2 fruit fly cellular contexts compared by ENCODE assay signal in the genomic region with DNA sequence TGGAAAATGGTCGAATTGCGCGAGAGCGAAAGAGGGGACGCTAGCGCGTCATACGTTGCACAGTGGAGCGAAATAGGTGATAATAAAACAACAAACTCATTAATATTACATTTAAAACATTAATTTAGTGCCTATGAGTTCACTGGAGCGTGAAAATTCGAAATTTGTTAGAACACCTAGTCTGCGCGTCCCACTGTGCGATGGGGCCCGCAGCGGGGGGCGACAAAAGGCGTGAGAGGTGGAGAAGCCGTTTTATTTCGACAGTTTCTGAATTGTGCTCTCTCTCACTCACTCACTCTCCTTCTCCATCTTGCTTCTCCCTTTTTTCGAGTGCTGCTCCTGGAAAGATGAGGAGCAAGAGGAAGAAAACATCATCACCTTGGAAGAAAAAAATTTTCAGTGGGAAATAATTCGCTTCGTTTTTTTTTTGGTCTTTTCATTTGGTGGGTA.
A peak's percentile ranks its signal among the peaks of the same experiment; 100 is the strongest.
TF ChIP-seq lines count a peak whose summit lies in the region.

No protein-coding gene starts in this region.

TF ChIP-seq in whole organism, embryonic, 481 proteins besides CTCF, POLR2A, EP300 and RAD21 (continued from another document and continues in another):
- peak; percentile 85 for TF ChIP-seq CoRest (tag; optimal IDR thresholded peaks at IDR 0.05; lab: Kevin White, UChicago)
- peak; percentile 97 for TF ChIP-seq sob (GFP tag; IDR thresholded peaks at IDR 0.05; lab: Robert Waterston, UW)
- peak; percentile 51 for TF ChIP-seq CG3065 (GFP tag; optimal IDR thresholded peaks at IDR 0.05; lab: Kevin White, UChicago)
- TF ChIP-seq CG1603 (tag; optimal IDR thresholded peaks at IDR 0.05; lab: Kevin White, UChicago) = peak; percentile 96
- TF ChIP-seq maf-S (GFP tag; optimal IDR thresholded peaks at IDR 0.05; lab: Kevin White, UChicago) = peak; percentile 93
- TF ChIP-seq CG17568 (GFP tag; optimal IDR thresholded peaks at IDR 0.05; lab: Kevin White, UChicago) = peak; percentile 87
- TF ChIP-seq Six4 (GFP tag; optimal IDR thresholded peaks at IDR 0.05; lab: Kevin White, UChicago) = peak; percentile 90
- TF ChIP-seq Hmx (GFP tag; optimal IDR thresholded peaks at IDR 0.05; lab: Kevin White, UChicago) = peak; percentile 54
- TF ChIP-seq ci (GFP tag; IDR thresholded peaks at IDR 0.05; lab: Robert Waterston, UW) = peak; percentile 98
- peak; percentile 83 for TF ChIP-seq lbe (GFP tag; optimal IDR thresholded peaks at IDR 0.05; lab: Kevin White, UChicago)
- peak; percentile 93 for TF ChIP-seq C15 (GFP tag; IDR thresholded peaks at IDR 0.05; lab: Robert Waterston, UW)
- peak; percentile 91 for TF ChIP-seq CG6683 (GFP tag; optimal IDR thresholded peaks at IDR 0.05; lab: Kevin White, UChicago)
- TF ChIP-seq Doc3 (GFP tag; IDR thresholded peaks at IDR 0.05; lab: Robert Waterston, UW; ENCODE audit: partially characterized antibody) = no peak
- peak; percentile 77 for TF ChIP-seq CG8290 (GFP tag; optimal IDR thresholded peaks at IDR 0.05; lab: Kevin White, UChicago)
- peak; percentile 65 to 98 for TF ChIP-seq CG8290 (tag; optimal IDR thresholded peaks at IDR 0.05; lab: Kevin White, UChicago)
- peak; percentile 64 for TF ChIP-seq CG7271 (tag; optimal IDR thresholded peaks at IDR 0.05; lab: Kevin White, UChicago)
- peak; percentile 90 for TF ChIP-seq slp2 (GFP tag; optimal IDR thresholded peaks at IDR 0.05; lab: Kevin White, UChicago)
- TF ChIP-seq CG12071 (GFP tag; optimal IDR thresholded peaks at IDR 0.05; lab: Kevin White, UChicago) = peak; percentile 95
- peak; percentile 91 for TF ChIP-seq nmo (GFP tag; optimal IDR thresholded peaks at IDR 0.05; lab: Kevin White, UChicago)
- TF ChIP-seq CG9437 (GFP tag; optimal IDR thresholded peaks at IDR 0.05; lab: Kevin White, UChicago) = peak; percentile 81
- peak in 1 of 2 experiments; percentile 88 for TF ChIP-seq Eip74EF (GFP tag; optimal IDR thresholded peaks at IDR 0.05; lab: Kevin White, UChicago)
- TF ChIP-seq Sox102F (GFP tag; optimal IDR thresholded peaks at IDR 0.05; lab: Kevin White, UChicago) = peak; percentile 89
- peak; percentile 89 for TF ChIP-seq trh (GFP tag; optimal IDR thresholded peaks at IDR 0.05; lab: Kevin White, UChicago)
- peak; percentile 98 for TF ChIP-seq ken (GFP tag; IDR thresholded peaks at IDR 0.05; lab: Robert Waterston, UW)
- peak; percentile 93 for TF ChIP-seq BtbVII (GFP tag; optimal IDR thresholded peaks at IDR 0.05; lab: Kevin White, UChicago)
- TF ChIP-seq HmgZ (tag; optimal IDR thresholded peaks at IDR 0.05; lab: Kevin White, UChicago) = peak; percentile 92
- TF ChIP-seq crol (GFP tag; IDR thresholded peaks at IDR 0.05; lab: Robert Waterston, UW) = peak; percentile 97
- TF ChIP-seq Ravus (GFP tag; IDR thresholded peaks at IDR 0.05; lab: Robert Waterston, UW) = peak; percentile 89
- peak; percentile 74 for TF ChIP-seq CG12299 (tag; optimal IDR thresholded peaks at IDR 0.05; lab: Kevin White, UChicago)
- peak; percentile 96 for TF ChIP-seq CG4282 (GFP tag; optimal IDR thresholded peaks at IDR 0.05; lab: Kevin White, UChicago)
- no peak for TF ChIP-seq sna (GFP tag; IDR thresholded peaks at IDR 0.05; lab: Robert Waterston, UW; ENCODE audit: partially characterized antibody)
- no peak for TF ChIP-seq Hr39 (optimal IDR thresholded peaks at IDR 0.05; lab: Kevin White, UChicago)
- TF ChIP-seq lmd (GFP tag; IDR thresholded peaks at IDR 0.05; lab: Robert Waterston, UW) = peak; percentile 97
- TF ChIP-seq CG34224 (GFP tag; IDR thresholded peaks at IDR 0.05; lab: Robert Waterston, UW; ENCODE audit: partially characterized antibody) = peak; percentile 50; the same call in 2 of the 3 replicates
- TF ChIP-seq CHES-1-like (GFP tag; optimal IDR thresholded peaks at IDR 0.05; lab: Kevin White, UChicago) = peak; percentile 94
- peak; percentile 98 for TF ChIP-seq CG32532 (GFP tag; IDR thresholded peaks at IDR 0.05; lab: Robert Waterston, UW)
- peak; percentile 90 for TF ChIP-seq CG6765 (GFP tag; optimal IDR thresholded peaks at IDR 0.05; lab: Kevin White, UChicago)
- TF ChIP-seq tio (GFP tag; optimal IDR thresholded peaks at IDR 0.05; lab: Kevin White, UChicago) = peak; percentile 84
- TF ChIP-seq kah (GFP tag; optimal IDR thresholded peaks at IDR 0.05; lab: Kevin White, UChicago) = peak; percentile 76
- peak; percentile 28 for TF ChIP-seq CG7745 (tag; optimal IDR thresholded peaks at IDR 0.05; lab: Kevin White, UChicago)
- TF ChIP-seq tgo (GFP tag; IDR thresholded peaks at IDR 0.05; lab: Robert Waterston, UW) = peak; percentile 97
- peak; percentile 86 for TF ChIP-seq dm (GFP tag; optimal IDR thresholded peaks at IDR 0.05; lab: Kevin White, UChicago)
- TF ChIP-seq Rx (GFP tag; IDR thresholded peaks at IDR 0.05; lab: Robert Waterston, UW) = peak; percentile 98
- peak; percentile 94 for TF ChIP-seq HLH54F (GFP tag; optimal IDR thresholded peaks at IDR 0.05; lab: Kevin White, UChicago)
- TF ChIP-seq caup (GFP tag; optimal IDR thresholded peaks at IDR 0.05; lab: Kevin White, UChicago; ENCODE audit: severe bottlenecking) = peak; percentile 96
- peak; percentile 87 for TF ChIP-seq CG12236 (GFP tag; optimal IDR thresholded peaks at IDR 0.05; lab: Kevin White, UChicago)
- peak; percentile 95 for TF ChIP-seq CG12659 (GFP tag; optimal IDR thresholded peaks at IDR 0.05; lab: Kevin White, UChicago)
- peak; percentile 88 for TF ChIP-seq CG8924 (tag; optimal IDR thresholded peaks at IDR 0.05; lab: Kevin White, UChicago)
- TF ChIP-seq Drgx (GFP tag; IDR thresholded peaks at IDR 0.05; lab: Robert Waterston, UW) = peak; percentile 98
- peak; percentile 88 for TF ChIP-seq shn (GFP tag; optimal IDR thresholded peaks at IDR 0.05; lab: Kevin White, UChicago)
- peak; percentile 45 for TF ChIP-seq Dref (GFP tag; IDR thresholded peaks at IDR 0.05; lab: Robert Waterston, UW)
- peak; percentile 94 for TF ChIP-seq CG7556 (GFP tag; optimal IDR thresholded peaks at IDR 0.05; lab: Kevin White, UChicago)
- TF ChIP-seq z (GFP tag; IDR thresholded peaks at IDR 0.05; lab: Robert Waterston, UW) = peak; percentile 81
- peak in 1 of 2 experiments; percentile 59 for TF ChIP-seq crp (GFP tag; optimal IDR thresholded peaks at IDR 0.05; lab: Kevin White, UChicago)
- TF ChIP-seq CG11696 (GFP tag; IDR thresholded peaks at IDR 0.05; lab: Robert Waterston, UW) = peak; percentile 57
- TF ChIP-seq CG31388 (GFP tag; optimal IDR thresholded peaks at IDR 0.05; lab: Kevin White, UChicago) = peak; percentile 68
- peak; percentile 88 for TF ChIP-seq psq (GFP tag; optimal IDR thresholded peaks at IDR 0.05; lab: Kevin White, UChicago)
- TF ChIP-seq Sry-β (GFP tag; optimal IDR thresholded peaks at IDR 0.05; lab: Kevin White, UChicago) = peak; percentile 41
- TF ChIP-seq CG2875 (GFP tag; optimal IDR thresholded peaks at IDR 0.05; lab: Kevin White, UChicago) = peak; percentile 93
- TF ChIP-seq ERR (GFP tag; optimal IDR thresholded peaks at IDR 0.05; lab: Kevin White, UChicago) = peak; percentile 90
- TF ChIP-seq luna (GFP tag; optimal IDR thresholded peaks at IDR 0.05; lab: Kevin White, UChicago) = peak; percentile 72
- TF ChIP-seq CG15269 (tag; optimal IDR thresholded peaks at IDR 0.05; lab: Kevin White, UChicago) = peak; percentile 92

TF ChIP-seq in whole organism, prepupa, 60 proteins besides CTCF, POLR2A, EP300 and RAD21 (continued from another document):
- TF ChIP-seq Ets21C (GFP tag; optimal IDR thresholded peaks at IDR 0.05; lab: Kevin White, UChicago) = peak; percentile 94
- peak; percentile 90 for TF ChIP-seq CG8319 (GFP tag; optimal IDR thresholded peaks at IDR 0.05; lab: Kevin White, UChicago)
- peak; percentile 95 for TF ChIP-seq Met (GFP tag; optimal IDR thresholded peaks at IDR 0.05; lab: Kevin White, UChicago)
- TF ChIP-seq vri (GFP tag; optimal IDR thresholded peaks at IDR 0.05; lab: Kevin White, UChicago) = peak; percentile 96
- peak; percentile 90 for TF ChIP-seq Eip93F (GFP tag; optimal IDR thresholded peaks at IDR 0.05; lab: Kevin White, UChicago)
- TF ChIP-seq Hr4 (GFP tag; optimal IDR thresholded peaks at IDR 0.05; lab: Kevin White, UChicago) = peak; percentile 95
- TF ChIP-seq topi (GFP tag; optimal IDR thresholded peaks at IDR 0.05; lab: Kevin White, UChicago) = peak; percentile 97
- TF ChIP-seq CG16779 (tag; optimal IDR thresholded peaks at IDR 0.05; lab: Kevin White, UChicago) = peak; percentile 93
- TF ChIP-seq achi (GFP tag; optimal IDR thresholded peaks at IDR 0.05; lab: Kevin White, UChicago) = peak; percentile 92
- TF ChIP-seq CG9139 (GFP tag; optimal IDR thresholded peaks at IDR 0.05; lab: Kevin White, UChicago) = peak; percentile 71
- TF ChIP-seq spab (GFP tag; optimal IDR thresholded peaks at IDR 0.05; lab: Kevin White, UChicago) = peak; percentile 83
- peak; percentile 94 for TF ChIP-seq CG10631 (GFP tag; optimal IDR thresholded peaks at IDR 0.05; lab: Kevin White, UChicago)
